Fruit fly (Drosophila melanogaster): ENCODE results near the gene CG12523.

CG12523 gene

dm6 chr3L:10810539-10811443 is 9.8 kb downstream of the CG12523 start (continued):
- TF ChIP-seq CG3163 (GFP tag; optimal IDR thresholded peaks at IDR 0.05) (no peak), CG8765 (GFP tag; IDR thresholded peaks at IDR 0.05) (no peak), lov (optimal IDR thresholded peaks at IDR 0.05) (no peak), lov (GFP tag; IDR thresholded peaks at IDR 0.05) (no peak), dan (GFP tag; IDR thresholded peaks at IDR 0.05) (no peak), CG8290 (GFP tag; optimal IDR thresholded peaks at IDR 0.05) (no peak), CG8290 (tag; optimal IDR thresholded peaks at IDR 0.05) (no peak), CG1832 (GFP tag; optimal IDR thresholded peaks at IDR 0.05) (peak; percentile 91), zen2 (GFP tag; IDR thresholded peaks at IDR 0.05; ENCODE audit: partially characterized antibody) (no peak), CG15514 (GFP tag; optimal IDR thresholded peaks at IDR 0.05) (peak; percentile 70), nau (GFP tag; optimal IDR thresholded peaks at IDR 0.05) (peak; percentile 50), CG30403 (GFP tag; optimal IDR thresholded peaks at IDR 0.05) (peak; percentile 79), Tbp (GFP tag; optimal IDR thresholded peaks at IDR 0.05) (no peak), danr (GFP tag; IDR thresholded peaks at IDR 0.05) (0 out of 2 replicates have a peak, but pooled peaks have one; percentile 35), dmrt99B (tag; optimal IDR thresholded peaks at IDR 0.05) (peak; percentile 87), slou (GFP tag; optimal IDR thresholded peaks at IDR 0.05) (peak; percentile 24), sens-2 (GFP tag; IDR thresholded peaks at IDR 0.05) (0 out of 2 replicates have a peak, but pooled peaks have one; percentile 43), Fer2 (tag; optimal IDR thresholded peaks at IDR 0.05) (peak; percentile 57), CG2120 (GFP tag; optimal IDR thresholded peaks at IDR 0.05) (peak; percentile 78), CG13775 (GFP tag; optimal IDR thresholded peaks at IDR 0.05) (peak; percentile 57), CG10147 (GFP tag; optimal IDR thresholded peaks at IDR 0.05) (peak; percentile 73), h (optimal IDR thresholded peaks at IDR 0.05) (no peak), TFAM (GFP tag; optimal IDR thresholded peaks at IDR 0.05) (no peak), CG17612 (GFP tag; IDR thresholded peaks at IDR 0.05) (no peak), chm (GFP tag; IDR thresholded peaks at IDR 0.05) (no peak; the same call in 1 of the 2 replicates), Gsc (GFP tag; IDR thresholded peaks at IDR 0.05) (no peak), row (GFP tag; IDR thresholded peaks at IDR 0.05) (peak; percentile 88), CG17361 (GFP tag; IDR thresholded peaks at IDR 0.05) (peak; percentile 79), CG1024 (GFP tag; IDR thresholded peaks at IDR 0.05) (0 out of 2 replicates have a peak, but pooled peaks have one; percentile 19), tna (GFP tag; IDR thresholded peaks at IDR 0.05; ENCODE audit: partially characterized antibody) (no peak), CG8359 (GFP tag; optimal IDR thresholded peaks at IDR 0.05; ENCODE audit: borderline replicate concordance) (no peak), wor (GFP tag; IDR thresholded peaks at IDR 0.05) (peak; percentile 45; the same call in 1 of the 2 replicates), CG16863 (GFP tag; optimal IDR thresholded peaks at IDR 0.05) (peak; percentile 3), CG6765 (GFP tag; optimal IDR thresholded peaks at IDR 0.05) (peak; percentile 67), Pdp1 (GFP tag; optimal IDR thresholded peaks at IDR 0.05) (peak; percentile 17 to 42), CG4328 (GFP tag; optimal IDR thresholded peaks at IDR 0.05) (peak; percentile 28), fd102C (GFP tag; optimal IDR thresholded peaks at IDR 0.05) (no peak), Kr (GFP tag; optimal IDR thresholded peaks at IDR 0.05) (no peak), CG32772 (GFP tag; IDR thresholded peaks at IDR 0.05) (peak; percentile 55; the same call in 1 of the 2 replicates), CG10209 (GFP tag; optimal IDR thresholded peaks at IDR 0.05) (peak; percentile 76), zf30C (GFP tag; optimal IDR thresholded peaks at IDR 0.05) (peak; percentile 74), ind (GFP tag; optimal IDR thresholded peaks at IDR 0.05) (peak; percentile 75), dpn (GFP tag; optimal IDR thresholded peaks at IDR 0.05) (peak; percentile 31 to 61), hb (GFP tag; IDR thresholded peaks at IDR 0.05; ENCODE audit: partially characterized antibody) (no peak), CG7786 (GFP tag; optimal IDR thresholded peaks at IDR 0.05) (no peak), CG6689 (GFP tag; IDR thresholded peaks at IDR 0.05) (peak; percentile 57), H15 (GFP tag; IDR thresholded peaks at IDR 0.05) (peak; percentile 57; the same call in 1 of the 3 replicates), Scr (GFP tag; IDR thresholded peaks at IDR 0.05; ENCODE audit: partially characterized antibody) (peak; percentile 23; the same call in 1 of the 2 replicates), so (GFP tag; IDR thresholded peaks at IDR 0.05) (0 out of 3 replicates have a peak, but pooled peaks have one; percentile 10)
